Worm (Caenorhabditis elegans): ENCODE data around the gene ubq-1.

DNA sequence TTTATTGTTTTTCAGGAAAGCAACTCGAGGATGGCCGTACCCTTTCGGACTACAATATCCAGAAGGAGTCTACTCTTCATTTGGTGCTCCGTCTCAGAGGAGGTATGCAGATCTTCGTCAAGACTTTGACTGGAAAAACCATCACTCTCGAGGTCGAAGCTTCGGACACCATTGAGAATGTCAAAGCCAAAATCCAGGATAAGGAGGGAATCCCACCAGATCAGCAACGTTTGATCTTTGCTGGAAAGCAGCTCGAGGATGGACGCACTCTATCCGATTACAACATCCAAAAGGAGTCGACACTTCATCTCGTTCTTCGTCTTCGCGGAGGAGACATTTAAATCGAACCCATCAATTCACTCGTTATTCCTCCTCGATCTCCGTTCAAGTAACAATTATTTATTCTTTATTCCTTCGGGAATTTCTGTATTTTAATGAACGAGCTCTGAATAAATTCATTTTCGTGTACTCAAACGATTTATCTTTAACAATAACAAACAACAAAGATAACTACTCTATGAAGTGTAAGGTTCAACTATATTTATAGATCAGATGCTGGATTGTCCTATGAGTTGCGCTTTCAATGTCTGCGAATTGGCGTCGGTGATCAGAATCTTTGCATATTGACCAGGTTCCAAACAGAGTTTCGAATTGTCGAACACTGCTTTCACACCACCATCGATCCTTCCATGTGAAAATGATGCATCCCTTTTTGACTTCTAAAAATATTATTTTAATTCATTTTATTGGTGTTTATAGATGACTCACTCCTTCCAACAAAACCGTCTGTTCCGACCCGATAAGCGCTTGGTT lies 3.5 kb downstream of the ubq-1 start:
- TF ChIP-seq lin-39 (tag; optimal IDR thresholded peaks at IDR 0.05): no peak
- no peak for TF ChIP-seq nhr-11 (tag; optimal IDR thresholded peaks at IDR 0.05)
- no peak for TF ChIP-seq ztf-11 (tag; optimal IDR thresholded peaks at IDR 0.05)
